Worm (Caenorhabditis elegans) whole organism, late embryonic: ENCODE results near the gene W04E12.3.
"Not testable (repeated sequence)": the region's sequence is repeated elsewhere in the genome, so short reads cannot be mapped to it uniquely, and the experiment has no call there.

Experiments
- C08G9.2 ChIP-seq: sonication (generic microtip); optimal IDR thresholded peaks from 2 replicates; lab custom pipeline; 2016; ENCODE audit warnings: mild to moderate bottlenecking, missing genetic modification characterization, moderate library complexity, missing compliant biosample characterization
- F13H6.1 ChIP-seq: sonication (generic microtip); optimal IDR thresholded peaks from 2 replicates; lab custom pipeline; 2016; ENCODE audit warnings: missing genetic modification characterization, missing compliant biosample characterization
- K02D7.2 ChIP-seq: sonication (generic microtip); optimal IDR thresholded peaks from 2 replicates; lab custom pipeline; 2017; ENCODE audit warnings: mild to moderate bottlenecking, missing genetic modification characterization, missing compliant biosample characterization
- T23F11.4 ChIP-seq: fragments of 200-800 bp; sonication (Bioruptor generic); optimal IDR thresholded peaks from 2 replicates; lab custom pipeline; 2018; ENCODE audit warnings: mild to moderate bottlenecking, missing genetic modification characterization, missing compliant biosample characterization
- ceh-18 ChIP-seq: sonication (generic microtip); optimal IDR thresholded peaks from 2 replicates; lab custom pipeline; 2016; ENCODE audit warnings: missing genetic modification characterization, missing compliant biosample characterization
- ceh-19 ChIP-seq: fragments of 200-800 bp; sonication (Bioruptor generic); optimal IDR thresholded peaks from 2 replicates; lab custom pipeline; 2018; ENCODE audit warnings: mild to moderate bottlenecking, missing genetic modification characterization, missing compliant biosample characterization
- ceh-22 ChIP-seq: sonication (generic microtip); optimal IDR thresholded peaks from 2 replicates; lab custom pipeline; 2017; ENCODE audit warnings: missing biosample characterization, missing genetic modification characterization
- ceh-24 ChIP-seq: sonication (generic microtip); optimal IDR thresholded peaks from 2 replicates; lab custom pipeline; 2016; ENCODE audit warnings: mild to moderate bottlenecking, missing genetic modification characterization, missing compliant biosample characterization
- ceh-31 ChIP-seq: sonication (generic microtip); optimal IDR thresholded peaks from 2 replicates; lab custom pipeline; 2016; ENCODE audit warnings: missing genetic modification characterization, missing compliant biosample characterization
- ceh-9 ChIP-seq: sonication (generic microtip); optimal IDR thresholded peaks from 2 replicates; lab custom pipeline; 2016; ENCODE audit warnings: mild to moderate bottlenecking, missing genetic modification characterization, inconsistent platforms, missing compliant biosample characterization
- dmd-4 ChIP-seq: sonication (generic microtip); optimal IDR thresholded peaks from 2 replicates; lab custom pipeline; 2016; ENCODE audit warnings: borderline replicate concordance, missing genetic modification characterization, missing compliant biosample characterization
- elt-4 ChIP-seq: sonication (generic microtip); optimal IDR thresholded peaks from 2 replicates; lab custom pipeline; 2016; ENCODE audit warnings: missing genetic modification characterization, missing compliant biosample characterization
- ets-4 ChIP-seq: sonication (generic microtip); optimal IDR thresholded peaks from 2 replicates; lab custom pipeline; 2016; ENCODE audit warnings: missing genetic modification characterization, missing compliant biosample characterization
- fax-1 ChIP-seq: sonication (generic microtip); optimal IDR thresholded peaks from 2 replicates; lab custom pipeline; 2016; ENCODE audit warnings: missing genotype, missing genetic modification characterization, missing compliant biosample characterization
- fkh-6 ChIP-seq: sonication (generic microtip); optimal IDR thresholded peaks from 2 replicates; lab custom pipeline; 2016; ENCODE audit warnings: missing genetic modification characterization, missing compliant biosample characterization
- hlh-15 ChIP-seq: sonication (generic microtip); optimal IDR thresholded peaks from 2 replicates; lab custom pipeline; 2016; ENCODE audit warnings: missing genetic modification characterization, missing compliant biosample characterization
- lin-11 ChIP-seq: fragments of 200-800 bp; sonication (Bioruptor generic); optimal IDR thresholded peaks from 2 replicates; lab custom pipeline; 2018; ENCODE audit warnings: mild to moderate bottlenecking, missing genetic modification characterization, missing compliant biosample characterization
- mec-3 ChIP-seq: sonication (generic microtip); optimal IDR thresholded peaks from 2 replicates; lab custom pipeline; 2016; ENCODE audit warnings: borderline replicate concordance, missing genetic modification characterization, missing compliant biosample characterization
- nhr-11 ChIP-seq: fragments of 150-350 bp; optimal IDR thresholded peaks from 2 replicates; lab custom pipeline; 2014; ENCODE audit warnings: missing biosample characterization, missing genetic modification characterization
- pag-3 ChIP-seq: sonication (generic microtip); optimal IDR thresholded peaks from 2 replicates; lab custom pipeline; 2016; ENCODE audit warnings: missing compliant biosample characterization, missing genetic modification characterization, borderline replicate concordance
- pat-9 ChIP-seq: fragments of 200-800 bp; sonication (Bioruptor generic); optimal IDR thresholded peaks from 2 replicates; lab custom pipeline; 2018; ENCODE audit warnings: mild to moderate bottlenecking, missing genetic modification characterization, moderate library complexity, missing compliant biosample characterization
- pax-1 ChIP-seq: fragments of 150-350 bp; optimal IDR thresholded peaks from 2 replicates; lab custom pipeline; 2014; ENCODE audit warnings: missing biosample characterization, missing genetic modification characterization
- pha-2 ChIP-seq: sonication (generic microtip); optimal IDR thresholded peaks from 2 replicates; lab custom pipeline; 2017; ENCODE audit warnings: mild to moderate bottlenecking, missing genetic modification characterization, missing compliant biosample characterization
- pha-4 ChIP-seq: fragments of 150-350 bp; optimal IDR thresholded peaks from 2 replicates; lab custom pipeline; 2018; ENCODE audit warnings: missing biosample characterization, missing genetic modification reagents, missing genetic modification characterization
- pqm-1 ChIP-seq: sonication (generic microtip); optimal IDR thresholded peaks from 2 replicates; lab custom pipeline; 2016; ENCODE audit warnings: missing genetic modification characterization, missing compliant biosample characterization
- ref-2 ChIP-seq: sonication (generic microtip); optimal IDR thresholded peaks from 2 replicates; lab custom pipeline; 2016; ENCODE audit warnings: missing genetic modification characterization, missing compliant biosample characterization
- sdc-2 ChIP-seq: sonication (generic microtip); optimal IDR thresholded peaks from 2 replicates; lab custom pipeline; 2016; ENCODE audit warnings: missing genotype, missing genetic modification characterization, missing compliant biosample characterization
- sox-4 ChIP-seq: sonication (generic microtip); optimal IDR thresholded peaks from 2 replicates; lab custom pipeline; 2017; ENCODE audit warnings: mild to moderate bottlenecking, missing genetic modification characterization, inconsistent platforms, missing compliant biosample characterization
- syd-9 ChIP-seq: sonication (generic microtip); optimal IDR thresholded peaks from 2 replicates; lab custom pipeline; 2016; ENCODE audit warnings: mild to moderate bottlenecking, missing genetic modification characterization, moderate library complexity, missing compliant biosample characterization
- tbx-2 ChIP-seq: sonication (generic microtip); optimal IDR thresholded peaks from 2 replicates; lab custom pipeline; 2016; ENCODE audit warnings: missing genetic modification characterization, missing compliant biosample characterization
- tbx-7 ChIP-seq: sonication (generic microtip); optimal IDR thresholded peaks from 2 replicates; lab custom pipeline; 2016; ENCODE audit warnings: missing genotype, missing genetic modification characterization, missing compliant biosample characterization
- ttx-3 ChIP-seq: sonication (generic microtip); optimal IDR thresholded peaks from 2 replicates; lab custom pipeline; 2016; ENCODE audit warnings: missing genetic modification reagents, missing genetic modification characterization, missing compliant biosample characterization
- unc-42 ChIP-seq: sonication (generic microtip); optimal IDR thresholded peaks from 2 replicates; lab custom pipeline; 2016; ENCODE audit warnings: missing genotype, missing genetic modification characterization, missing compliant biosample characterization
- unc-55 ChIP-seq: sonication (generic microtip); optimal IDR thresholded peaks from 2 replicates; lab custom pipeline; 2017; ENCODE audit warnings: missing biosample characterization, missing genetic modification reagents, missing genetic modification characterization
- unc-86 ChIP-seq: sonication (generic microtip); optimal IDR thresholded peaks from 2 replicates; lab custom pipeline; 2016; ENCODE audit warnings: missing genetic modification characterization, missing compliant biosample characterization
- zip-5 ChIP-seq: sonication (generic microtip); optimal IDR thresholded peaks from 2 replicates; lab custom pipeline; 2016; ENCODE audit warnings: missing genetic modification characterization, missing compliant biosample characterization

The W04E12.3 gene

DNA sequence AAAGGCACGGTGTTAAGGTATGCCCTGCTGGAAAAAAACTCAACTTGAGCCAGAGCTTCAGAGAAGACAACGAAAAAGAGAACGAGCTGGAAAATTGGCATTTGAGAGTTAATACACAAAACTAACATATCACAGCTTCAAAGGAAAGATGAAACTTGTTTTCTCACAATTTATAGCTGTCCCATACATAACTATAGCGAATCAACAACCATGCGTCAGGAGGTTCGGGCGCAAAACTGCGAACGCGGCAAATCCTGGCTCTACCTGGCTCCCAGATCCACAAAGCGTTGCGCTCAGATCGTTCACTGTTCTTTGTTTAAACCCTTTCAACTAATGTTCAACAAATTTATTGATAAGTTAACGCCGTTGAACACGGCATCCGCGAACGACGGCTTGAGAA, 31.2 kb upstream of the W04E12.3 start, which contains the start of gene Y43F8C.15:
TSS of gene Y43F8C.15 (minus strand) at position 101 of the 400 bp plus-strand sequence.
- not testable (repeated sequence) for TF ChIP-seq lin-11, pqm-1, F13H6.1 (tag; lab: Kevin White, UChicago)

DNA sequence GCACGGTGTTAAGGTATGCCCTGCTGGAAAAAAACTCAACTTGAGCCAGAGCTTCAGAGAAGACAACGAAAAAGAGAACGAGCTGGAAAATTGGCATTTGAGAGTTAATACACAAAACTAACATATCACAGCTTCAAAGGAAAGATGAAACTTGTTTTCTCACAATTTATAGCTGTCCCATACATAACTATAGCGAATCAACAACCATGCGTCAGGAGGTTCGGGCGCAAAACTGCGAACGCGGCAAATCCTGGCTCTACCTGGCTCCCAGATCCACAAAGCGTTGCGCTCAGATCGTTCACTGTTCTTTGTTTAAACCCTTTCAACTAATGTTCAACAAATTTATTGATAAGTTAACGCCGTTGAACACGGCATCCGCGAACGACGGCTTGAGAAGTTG, 30.1 kb upstream of the W04E12.3 start, which contains the start of gene Y43F8C.23:
TSS of gene Y43F8C.23 (minus strand) at position 101 of the 400 bp plus-strand sequence.
- not testable (repeated sequence) for TF ChIP-seq pag-3, ceh-18, F13H6.1 (tag; lab: Kevin White, UChicago)

ce11 chrV:19715419-19715818, 26.3 kb upstream of the W04E12.3 start, which contains the start of gene Y43F8C.16:
Gene Y43F8C.16 (minus strand): TSS chrV:19715519.
- no peak for TF ChIP-seq zip-5 (tag; lab: Kevin White, UChicago)
- no peak for TF ChIP-seq ceh-22 (tag; lab: Kevin White, UChicago)
- no peak for TF ChIP-seq T23F11.4 (GFP tag; lab: Kevin White, UChicago)
- no peak for TF ChIP-seq sdc-2
- no peak for TF ChIP-seq ceh-19 (GFP tag; lab: Kevin White, UChicago)
- no peak for TF ChIP-seq pha-2 (tag; lab: Kevin White, UChicago)
- TF ChIP-seq mec-3 (tag; lab: Kevin White, UChicago), result no peak
- TF ChIP-seq ref-2 (tag; lab: Kevin White, UChicago), result no peak
- TF ChIP-seq ceh-31 (tag; lab: Kevin White, UChicago), result no peak
- no peak for TF ChIP-seq K02D7.2 (tag; lab: Kevin White, UChicago)
- TF ChIP-seq, all 69 proteins: peak for 0

DNA sequence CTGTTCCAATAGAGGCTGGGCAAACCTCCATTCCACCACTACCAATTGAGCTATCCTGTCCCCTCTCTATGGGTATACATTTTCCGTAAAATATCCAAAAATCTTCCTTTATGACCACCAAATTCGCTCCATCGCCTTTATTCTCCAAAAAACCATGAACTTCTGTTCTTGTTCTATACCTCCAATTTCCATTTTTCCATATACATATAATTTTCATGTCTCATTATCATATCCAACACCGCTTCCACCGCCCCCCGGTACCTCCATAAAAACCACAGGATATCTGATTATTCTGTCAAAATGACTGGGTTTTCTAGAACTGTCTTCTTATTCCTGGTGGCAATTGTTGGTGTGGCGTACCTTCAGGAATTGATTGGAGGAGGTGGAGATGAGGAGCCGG, 25.9 kb upstream of the W04E12.3 start, which contains the start of gene Y43F8C.17:
TSS of gene Y43F8C.17 (plus strand) at position 301 of the 400 bp plus-strand sequence.
- TF ChIP-seq tbx-7 (tag; lab: Kevin White, UChicago), result no peak
- no peak for TF ChIP-seq C08G9.2 (tag; lab: Kevin White, UChicago)
- no peak for TF ChIP-seq F13H6.1 (tag; lab: Kevin White, UChicago)
- no peak for TF ChIP-seq nhr-11 (tag; lab: Kevin White, UChicago)
- TF ChIP-seq pha-4 (tag; lab: Kevin White, UChicago), result no peak
- no peak for TF ChIP-seq unc-86 (tag; lab: Kevin White, UChicago)
- no peak for TF ChIP-seq sox-4
- no peak for TF ChIP-seq unc-55 (GFP tag; lab: Kevin White, UChicago)
- TF ChIP-seq ttx-3 (tag; lab: Kevin White, UChicago), result no peak
- TF ChIP-seq, all 69 proteins: peak for 0

DNA sequence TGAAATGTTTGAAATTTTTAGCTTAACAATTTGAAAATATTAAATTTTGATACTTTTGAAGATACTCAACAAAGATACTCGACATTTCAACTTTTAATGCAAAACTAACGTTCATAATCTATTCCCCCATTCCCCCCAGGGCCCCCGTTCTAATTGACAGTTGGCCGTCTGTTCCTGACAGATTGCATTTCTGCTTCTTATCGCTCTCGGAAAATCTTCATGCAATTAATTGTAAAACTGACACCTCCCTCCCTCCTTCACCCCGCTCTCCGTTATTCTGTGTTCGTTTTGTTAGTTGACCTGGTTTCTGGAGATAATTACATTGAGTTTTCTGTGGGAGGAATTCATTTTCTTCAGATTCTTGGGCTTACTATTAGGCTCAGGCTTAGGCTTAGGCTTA, 23.8 kb upstream of the W04E12.3 start:
- TF ChIP-seq ceh-24 (tag; lab: Kevin White, UChicago) (no peak), unc-55 (GFP tag; lab: Kevin White, UChicago) (peak; percentile 91)

ce11 chrV:19718660-19719059, 23.1 kb upstream of the W04E12.3 start:
- TF ChIP-seq hlh-15 (tag; lab: Kevin White, UChicago), result no peak
- TF ChIP-seq tbx-2 (tag; lab: Kevin White, UChicago), result no peak
- no peak for TF ChIP-seq ceh-22 (tag; lab: Kevin White, UChicago)
- TF ChIP-seq elt-4 (tag; lab: Kevin White, UChicago), result no peak
- TF ChIP-seq C08G9.2 (tag; lab: Kevin White, UChicago), result no peak
- no peak for TF ChIP-seq pax-1 (tag; lab: Kevin White, UChicago)
- no peak for TF ChIP-seq ceh-18 (tag; lab: Kevin White, UChicago)
- TF ChIP-seq fax-1 (tag; lab: Kevin White, UChicago), result no peak
- no peak for TF ChIP-seq unc-42
- TF ChIP-seq ceh-9 (tag; lab: Kevin White, UChicago), result no peak
- no peak for TF ChIP-seq ceh-24 (tag; lab: Kevin White, UChicago)
- TF ChIP-seq pat-9 (tag; lab: Kevin White, UChicago), result no peak
- no peak for TF ChIP-seq ets-4 (tag; lab: Kevin White, UChicago)
- no peak for TF ChIP-seq fkh-6 (tag; lab: Kevin White, UChicago)
- no peak for TF ChIP-seq dmd-4
- no peak for TF ChIP-seq syd-9 (tag; lab: Kevin White, UChicago)
